Worm (Caenorhabditis elegans): ENCODE data around the gene raga-1.

Gene raga-1

DNA sequence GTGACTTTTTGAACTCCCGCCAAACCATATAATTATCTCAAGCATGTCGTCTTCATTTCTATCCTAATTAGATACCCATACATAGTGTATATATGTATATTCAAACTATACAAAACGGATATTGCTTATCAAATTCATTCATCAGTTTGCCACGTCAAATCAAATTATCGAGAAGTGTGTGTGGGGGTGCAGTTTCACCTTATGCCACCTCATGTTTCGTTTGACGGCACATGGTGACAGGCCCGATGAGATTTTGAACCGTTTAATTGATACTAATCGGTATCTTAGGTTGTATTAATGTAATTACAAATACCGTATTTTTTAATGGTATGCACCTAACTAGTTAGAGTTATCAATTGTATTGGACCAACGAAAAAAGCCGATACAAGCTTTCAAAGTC is 16.5 kb upstream of the raga-1 start:
- TF ChIP-seq F33H1.4 (GFP tag; IDR thresholded peaks at IDR 0.05), result no peak
- TF ChIP-seq hlh-26 (GFP tag; conservative IDR thresholded peaks at IDR 0.05), result no peak
- TF ChIP-seq nhr-80 (tag; optimal IDR thresholded peaks at IDR 0.05), result no peak
- no peak for TF ChIP-seq chd-7 (tag; optimal IDR thresholded peaks at IDR 0.05)
- TF ChIP-seq ztf-6 (GFP tag; IDR thresholded peaks at IDR 0.05), result no peak
- no peak for TF ChIP-seq attf-5 (GFP tag; optimal IDR thresholded peaks at IDR 0.05)
- no peak for TF ChIP-seq lin-54 (GFP tag; optimal IDR thresholded peaks at IDR 0.05)
- no peak for TF ChIP-seq F23B12.7 (tag; optimal IDR thresholded peaks at IDR 0.05; ENCODE audit: insufficient read depth)
- no peak for TF ChIP-seq let-526 (GFP tag; IDR thresholded peaks at IDR 0.05)
- TF ChIP-seq lin-26 (GFP tag; IDR thresholded peaks at IDR 0.05), result no peak
- no peak for TF ChIP-seq Y79H2A.3 (GFP tag; conservative IDR thresholded peaks at IDR 0.05)
- TF ChIP-seq D2030.7 (GFP tag; IDR thresholded peaks at IDR 0.05), result no peak
- TF ChIP-seq ama-1 (optimal IDR thresholded peaks at IDR 0.05), result no peak
- TF ChIP-seq ama-1 (GFP tag; optimal IDR thresholded peaks at IDR 0.05), result no peak
- TF ChIP-seq rcor-1 (GFP tag; IDR thresholded peaks at IDR 0.05), result no peak

DNA sequence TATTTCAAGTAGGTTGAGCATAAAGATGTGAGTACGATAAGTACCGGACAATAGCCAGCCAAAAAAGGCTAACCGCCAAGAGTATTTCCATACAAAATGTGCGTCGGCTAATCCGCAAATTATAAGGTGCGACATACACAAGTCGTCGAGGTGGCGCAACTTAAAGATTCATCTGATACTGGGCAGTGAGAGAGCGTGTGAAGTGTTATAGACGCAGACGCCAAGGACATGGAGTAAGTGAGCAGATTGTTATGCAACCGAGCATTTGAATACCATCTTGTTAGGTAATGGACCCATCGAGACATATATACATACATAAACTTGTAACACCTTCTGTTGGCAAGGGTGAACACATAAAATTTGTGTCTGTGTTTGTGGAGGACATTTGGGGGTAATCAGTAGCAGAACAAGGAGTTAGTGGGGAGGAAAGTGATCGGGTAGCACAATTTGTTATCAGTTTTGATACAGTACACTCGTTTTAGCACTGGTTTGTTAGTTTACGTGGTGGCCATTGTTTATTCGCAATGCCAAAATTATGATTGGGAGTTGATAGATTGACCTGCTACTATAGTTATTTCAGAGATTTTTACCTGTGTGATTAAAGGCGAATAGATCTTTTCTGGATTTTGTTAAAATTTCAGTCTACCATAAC is 15.8 kb upstream of the raga-1 start:
- TF ChIP-seq nhr-80 (tag; optimal IDR thresholded peaks at IDR 0.05), result peak; percentile 17
- TF ChIP-seq T26A5.8 (tag; optimal IDR thresholded peaks at IDR 0.05), result no peak
- TF ChIP-seq ekl-4 (GFP tag; IDR thresholded peaks at IDR 0.05), result no peak
- no peak for TF ChIP-seq madf-3 (GFP tag; IDR thresholded peaks at IDR 0.05)
- no peak for TF ChIP-seq madf-6 (GFP tag; IDR thresholded peaks at IDR 0.05)

DNA sequence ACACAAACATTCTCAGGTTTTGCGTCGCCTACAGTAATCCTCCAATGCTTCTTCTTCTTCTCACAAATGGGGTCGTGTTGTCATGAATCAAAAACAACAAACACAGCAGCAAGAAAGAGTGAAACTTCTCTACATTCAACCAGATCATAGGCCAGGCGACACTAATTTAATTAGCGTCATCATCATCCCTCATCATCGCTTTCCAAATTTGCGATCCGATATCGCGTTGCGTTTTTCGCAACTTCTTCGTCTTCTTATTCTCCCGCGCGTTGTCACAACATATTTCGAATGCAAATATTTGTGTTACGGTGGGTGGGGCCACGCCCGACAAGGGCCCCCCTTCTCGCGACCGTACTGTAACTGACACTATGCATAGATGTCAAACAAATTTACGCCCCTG is 14.7 kb upstream of the raga-1 start:
- TF ChIP-seq chd-7 (tag; optimal IDR thresholded peaks at IDR 0.05) (no peak), let-607 (tag; optimal IDR thresholded peaks at IDR 0.05) (no peak), nfya-1 (tag; optimal IDR thresholded peaks at IDR 0.05; ENCODE audit: borderline replicate concordance, insufficient read depth) (no peak), F57C9.4 (tag; optimal IDR thresholded peaks at IDR 0.05) (no peak), hmg-20 (GFP tag; IDR thresholded peaks at IDR 0.05) (no peak), F52B5.7 (tag; optimal IDR thresholded peaks at IDR 0.05) (no peak), tlf-1 (GFP tag; optimal IDR thresholded peaks at IDR 0.05) (no peak), Y53G8AR.9 (GFP tag; conservative IDR thresholded peaks at IDR 0.05) (no peak), nhr-179 (tag; optimal IDR thresholded peaks at IDR 0.05) (no peak), hlh-26 (GFP tag; conservative IDR thresholded peaks at IDR 0.05) (no peak), nfya-2 (GFP tag; IDR thresholded peaks at IDR 0.05) (no peak), aptf-3 (GFP tag; IDR thresholded peaks at IDR 0.05) (no peak), Y79H2A.3 (GFP tag; conservative IDR thresholded peaks at IDR 0.05) (no peak)

DNA sequence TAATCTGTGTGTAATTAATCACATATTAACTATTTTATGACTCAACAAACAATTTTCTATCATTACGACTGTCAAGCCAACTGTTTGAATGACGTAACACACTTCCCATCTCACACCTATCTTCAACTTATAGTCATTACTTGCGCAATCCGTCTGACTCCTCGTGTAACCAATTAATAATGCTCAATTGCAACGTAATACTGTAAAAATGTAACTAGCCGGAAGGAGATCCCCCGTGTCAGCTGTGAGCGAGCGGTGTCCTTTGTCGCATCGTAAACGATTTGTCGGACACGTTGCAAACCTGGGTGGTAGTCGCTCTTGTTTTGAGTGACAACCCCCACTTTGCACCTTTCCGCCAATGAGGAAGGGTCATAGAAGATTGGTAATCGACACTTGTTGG is 13.0 kb upstream of the raga-1 start:
- no peak for TF ChIP-seq let-607 (tag; optimal IDR thresholded peaks at IDR 0.05)
- TF ChIP-seq C06A6.2 (GFP tag; conservative IDR thresholded peaks at IDR 0.05), result no peak
- TF ChIP-seq nhr-179 (tag; optimal IDR thresholded peaks at IDR 0.05), result no peak
- no peak for TF ChIP-seq ztf-22 (GFP tag; optimal IDR thresholded peaks at IDR 0.05)
- TF ChIP-seq F37B4.10 (GFP tag; IDR thresholded peaks at IDR 0.05), result no peak
- no peak for TF ChIP-seq akir-1 (GFP tag; optimal IDR thresholded peaks at IDR 0.05)
- TF ChIP-seq tlf-1 (GFP tag; optimal IDR thresholded peaks at IDR 0.05), result no peak
- no peak for TF ChIP-seq ceh-79 (tag; optimal IDR thresholded peaks at IDR 0.05)
- no peak for TF ChIP-seq tbx-9 (tag; optimal IDR thresholded peaks at IDR 0.05; ENCODE audit: borderline replicate concordance)

Data from whole organism, young adult.